Fruit fly (Drosophila melanogaster) whole organism, embryonic: ENCODE results near the gene Nup153.

Experiments used
- CG1024 ChIP-seq: fragments of 200-800 bp; sonication (Bioruptor generic); IDR thresholded peaks from 2 replicates; pipeline ENCODE4 v1.3.6; 2022; ENCODE audit warnings: missing biosample characterization, missing genetic modification characterization
- CG10321 ChIP-seq: fragments of 200-800 bp; sonication (Bioruptor generic); IDR thresholded peaks from 2 replicates; pipeline ENCODE4 v1.3.6; 2022; ENCODE audit warnings: missing biosample characterization, missing genetic modification characterization
- CG10431 ChIP-seq: fragments of 200-800 bp; sonication (Bioruptor generic); optimal IDR thresholded peaks from 3 replicates; lab custom pipeline; 2018; ENCODE audit warnings: missing biosample characterization, mild to moderate bottlenecking, missing genetic modification characterization
- CG11695 ChIP-seq: fragments of 200-800 bp; sonication (Bioruptor generic); IDR thresholded peaks from 3 replicates; pipeline ENCODE4 v1.3.6; 2022; ENCODE audit warnings: missing biosample characterization, missing genetic modification characterization
- CG11723 ChIP-seq: fragments of 200-800 bp; sonication (Bioruptor generic); optimal IDR thresholded peaks from 2 replicates; lab custom pipeline; 2017; ENCODE audit warnings: missing biosample characterization, mild to moderate bottlenecking, missing genetic modification characterization
- CG1647 ChIP-seq: fragments of 200-800 bp; sonication (Bioruptor generic); optimal IDR thresholded peaks from 3 replicates; lab custom pipeline; 2016; ENCODE audit warnings: missing biosample characterization, missing genetic modification characterization
- CG17829 ChIP-seq: fragments of 200-800 bp; optimal IDR thresholded peaks from 2 replicates; lab custom pipeline; 2019; ENCODE audit warnings: missing biosample characterization, mild to moderate bottlenecking, missing genetic modification characterization, moderate library complexity
- CG2678 ChIP-seq: fragments of 200-800 bp; sonication (Bioruptor generic); optimal IDR thresholded peaks from 3 replicates; lab custom pipeline; 2019; ENCODE audit warnings: missing biosample characterization, mild to moderate bottlenecking, missing genetic modification characterization, moderate library complexity
- CG43689 ChIP-seq: fragments of 200-800 bp; sonication (Bioruptor generic); IDR thresholded peaks from 2 replicates; pipeline ENCODE4 v1.3.6; 2022; ENCODE audit warnings: missing biosample characterization, missing genetic modification characterization
- CG4854 ChIP-seq: fragments of 200-800 bp; sonication (Bioruptor generic); optimal IDR thresholded peaks from 2 replicates; lab custom pipeline; 2016; ENCODE audit warnings: missing biosample characterization, missing genetic modification characterization, inconsistent platforms
- CG6654 ChIP-seq: fragments of 200-800 bp; sonication (Bioruptor generic); optimal IDR thresholded peaks from 2 replicates; lab custom pipeline; 2017; ENCODE audit warnings: missing biosample characterization, mild to moderate bottlenecking, missing genetic modification characterization
- CG6854 ChIP-seq: fragments of 200-800 bp; sonication (Bioruptor generic); optimal IDR thresholded peaks from 3 replicates; lab custom pipeline; 2017; ENCODE audit warnings: missing biosample characterization, mild to moderate bottlenecking, missing genetic modification characterization
- CG9437 ChIP-seq: fragments of 200-800 bp; sonication (Bioruptor generic); optimal IDR thresholded peaks from 2 replicates; lab custom pipeline; 2018; ENCODE audit warnings: missing biosample characterization, mild to moderate bottlenecking, missing genetic modification characterization
- CG9609 ChIP-seq: fragments of 200-800 bp; sonication (Bioruptor generic); optimal IDR thresholded peaks from 3 replicates; lab custom pipeline; 2016; ENCODE audit warnings: missing biosample characterization, missing genetic modification characterization
- Chrac-16 ChIP-seq: fragments of 200-800 bp; sonication (Bioruptor generic); optimal IDR thresholded peaks from 3 replicates; lab custom pipeline; 2016; ENCODE audit warnings: missing biosample characterization, missing genetic modification characterization
- HLH3B ChIP-seq: fragments of 200-800 bp; sonication (Bioruptor generic); IDR thresholded peaks from 2 replicates; pipeline ENCODE4 v1.3.6; 2022; ENCODE audit warnings: missing biosample characterization, missing genetic modification characterization
- HLH4C ChIP-seq: fragments of 200-800 bp; sonication (Bioruptor generic); IDR thresholded peaks from 3 replicates; pipeline ENCODE4 v1.3.6; 2022; ENCODE audit warnings: missing biosample characterization, missing genetic modification characterization; ENCODE audit not compliant: partially characterized antibody
- HLHmδ ChIP-seq: fragments of 200-800 bp; sonication (Bioruptor generic); optimal IDR thresholded peaks from 2 replicates; lab custom pipeline; 2018; ENCODE audit warnings: missing biosample characterization, mild to moderate bottlenecking, missing genetic modification characterization, moderate library complexity
- Hsf ChIP-seq: fragments of 200-800 bp; sonication (Bioruptor generic); optimal IDR thresholded peaks from 3 replicates; lab custom pipeline; 2016; ENCODE audit warnings: missing biosample characterization, missing genetic modification characterization
- Max ChIP-seq: fragments of 200-800 bp; sonication (Bioruptor generic); optimal IDR thresholded peaks from 2 replicates; lab custom pipeline; 2016; ENCODE audit warnings: missing biosample characterization, mild to moderate bottlenecking, missing genetic modification characterization
- PHDP ChIP-seq: fragments of 200-800 bp; sonication (Bioruptor generic); optimal IDR thresholded peaks from 3 replicates; lab custom pipeline; 2018; ENCODE audit warnings: missing biosample characterization, mild to moderate bottlenecking, missing genetic modification characterization, moderate library complexity
- Spps ChIP-seq: fragments of 200-800 bp; sonication (Bioruptor generic); optimal IDR thresholded peaks from 2 replicates; lab custom pipeline; 2018; ENCODE audit warnings: missing biosample characterization, mild to moderate bottlenecking, missing genetic modification characterization
- aop ChIP-seq: fragments of 200-800 bp; sonication (Bioruptor generic); IDR thresholded peaks from 2 replicates; pipeline ENCODE4 v1.3.6; 2022; ENCODE audit warnings: missing biosample characterization, missing genetic modification characterization
- bsh ChIP-seq, 2 experiments: fragments of 200-800 bp; sonication (Bioruptor generic); optimal IDR thresholded peaks; 2 replicates each; lab custom pipeline; 2017 to 2018; ENCODE audit warnings: mild to moderate bottlenecking in 2 of 2, missing biosample characterization in 2 of 2, missing genetic modification characterization in 2 of 2, moderate library complexity in 1 of 2
- chn ChIP-seq: fragments of 200-800 bp; sonication (Bioruptor generic); optimal IDR thresholded peaks from 2 replicates; lab custom pipeline; 2016; ENCODE audit warnings: missing biosample characterization, missing genetic modification characterization
- crc ChIP-seq: fragments of 200-800 bp; sonication (Bioruptor generic); optimal IDR thresholded peaks from 2 replicates; lab custom pipeline; 2016; ENCODE audit warnings: missing biosample characterization, missing genetic modification characterization
- crol ChIP-seq: fragments of 200-800 bp; sonication (Bioruptor generic); IDR thresholded peaks from 2 replicates; pipeline ENCODE4 v1.3.6; 2022; ENCODE audit warnings: missing biosample characterization, missing genetic modification characterization
- cwo ChIP-seq: fragments of 200-800 bp; sonication (Bioruptor generic); optimal IDR thresholded peaks from 3 replicates; lab custom pipeline; 2017; ENCODE audit warnings: missing biosample characterization, missing genetic modification characterization, mild to moderate bottlenecking, moderate library complexity, missing genetic modification reagents
- dimm ChIP-seq: fragments of 200-800 bp; sonication (Bioruptor generic); IDR thresholded peaks from 2 replicates; pipeline ENCODE4 v1.3.6; 2022; ENCODE audit warnings: missing biosample characterization, missing genetic modification characterization
- dmrt99B ChIP-seq: fragments of 200-800 bp; sonication (Bioruptor generic); optimal IDR thresholded peaks from 2 replicates; lab custom pipeline; 2018; ENCODE audit warnings: missing biosample characterization, mild to moderate bottlenecking, missing genetic modification characterization, moderate library complexity
- esg ChIP-seq: fragments of 200-800 bp; sonication (Bioruptor generic); conservative IDR thresholded peaks from 2 replicates; pipeline ENCODE4 v1.3.6; 2022; ENCODE audit warnings: missing biosample characterization, missing genetic modification characterization
- gem ChIP-seq: fragments of 200-800 bp; sonication (Bioruptor generic); optimal IDR thresholded peaks from 2 replicates; lab custom pipeline; 2019; ENCODE audit warnings: missing biosample characterization, mild to moderate bottlenecking, missing genetic modification characterization, moderate library complexity
- gro ChIP-seq: fragments of 200-800 bp; sonication (Bioruptor generic); optimal IDR thresholded peaks from 2 replicates; lab custom pipeline; 2016; ENCODE audit warnings: missing biosample characterization, missing genetic modification characterization
- hkb ChIP-seq, 2 experiments: fragments of 200-800 bp in 1 of 2; fragments of >200 bp in 1 of 2; sonication (Bioruptor generic) in 1 of 2; IDR thresholded peaks in 1 of 2; optimal IDR thresholded peaks in 1 of 2; 2 replicates each; pipeline versions ENCODE4 v1.3.6 to Lab custom; 2017 to 2022; ENCODE audit warnings: missing biosample characterization in 1 of 2, missing genetic modification characterization in 1 of 2
- jigr1 ChIP-seq: fragments of 200-800 bp; sonication (Bioruptor generic); IDR thresholded peaks from 3 replicates; pipeline ENCODE4 v1.3.6; 2022; ENCODE audit warnings: missing biosample characterization, missing genetic modification characterization
- klu ChIP-seq: fragments of 200-800 bp; sonication (Bioruptor generic); IDR thresholded peaks from 2 replicates; pipeline ENCODE4 v1.3.6; 2022; ENCODE audit warnings: missing biosample characterization, missing genetic modification characterization
- lola ChIP-seq, 3 experiments: fragments of >200 bp in 2 of 3; fragments of 200-800 bp in 1 of 3; sonication (Bioruptor generic) in 1 of 3; optimal IDR thresholded peaks; 2 replicates each; lab custom pipeline; 2017 to 2019; ENCODE audit warnings: missing biosample characterization in 3 of 3, missing genetic modification characterization in 3 of 3, mild to moderate bottlenecking in 1 of 3, moderate library complexity in 1 of 3
- nom ChIP-seq: fragments of 200-800 bp; sonication (Bioruptor generic); optimal IDR thresholded peaks from 2 replicates; lab custom pipeline; 2017; ENCODE audit warnings: missing biosample characterization, missing genetic modification characterization, mild to moderate bottlenecking, moderate library complexity, missing genetic modification reagents
- pb ChIP-seq: fragments of 200-800 bp; sonication (Bioruptor generic); optimal IDR thresholded peaks from 3 replicates; lab custom pipeline; 2016; ENCODE audit warnings: missing biosample characterization, missing genetic modification characterization
- run ChIP-seq: fragments of 200-800 bp; sonication (Bioruptor generic); optimal IDR thresholded peaks from 3 replicates; lab custom pipeline; 2018; ENCODE audit warnings: missing biosample characterization, mild to moderate bottlenecking, missing genetic modification characterization
- stwl ChIP-seq: fragments of 200-800 bp; sonication (Bioruptor generic); optimal IDR thresholded peaks from 3 replicates; lab custom pipeline; 2018; ENCODE audit warnings: missing biosample characterization, mild to moderate bottlenecking, missing genetic modification characterization, moderate library complexity
- ttk ChIP-seq: fragments of 200-800 bp; sonication (Bioruptor generic); IDR thresholded peaks from 2 replicates; pipeline ENCODE4 v2.1.2; 2022; ENCODE audit warnings: missing biosample characterization, missing genetic modification characterization
- vvl ChIP-seq: fragments of 200-800 bp; sonication (Bioruptor generic); IDR thresholded peaks from 2 replicates; pipeline ENCODE4 v1.3.6; 2022; ENCODE audit warnings: missing biosample characterization, missing genetic modification characterization
- wek ChIP-seq: fragments of 200-800 bp; sonication (Bioruptor generic); optimal IDR thresholded peaks from 3 replicates; lab custom pipeline; 2018; ENCODE audit warnings: missing biosample characterization, mild to moderate bottlenecking, missing genetic modification characterization, moderate library complexity

The Nup153 gene

DNA sequence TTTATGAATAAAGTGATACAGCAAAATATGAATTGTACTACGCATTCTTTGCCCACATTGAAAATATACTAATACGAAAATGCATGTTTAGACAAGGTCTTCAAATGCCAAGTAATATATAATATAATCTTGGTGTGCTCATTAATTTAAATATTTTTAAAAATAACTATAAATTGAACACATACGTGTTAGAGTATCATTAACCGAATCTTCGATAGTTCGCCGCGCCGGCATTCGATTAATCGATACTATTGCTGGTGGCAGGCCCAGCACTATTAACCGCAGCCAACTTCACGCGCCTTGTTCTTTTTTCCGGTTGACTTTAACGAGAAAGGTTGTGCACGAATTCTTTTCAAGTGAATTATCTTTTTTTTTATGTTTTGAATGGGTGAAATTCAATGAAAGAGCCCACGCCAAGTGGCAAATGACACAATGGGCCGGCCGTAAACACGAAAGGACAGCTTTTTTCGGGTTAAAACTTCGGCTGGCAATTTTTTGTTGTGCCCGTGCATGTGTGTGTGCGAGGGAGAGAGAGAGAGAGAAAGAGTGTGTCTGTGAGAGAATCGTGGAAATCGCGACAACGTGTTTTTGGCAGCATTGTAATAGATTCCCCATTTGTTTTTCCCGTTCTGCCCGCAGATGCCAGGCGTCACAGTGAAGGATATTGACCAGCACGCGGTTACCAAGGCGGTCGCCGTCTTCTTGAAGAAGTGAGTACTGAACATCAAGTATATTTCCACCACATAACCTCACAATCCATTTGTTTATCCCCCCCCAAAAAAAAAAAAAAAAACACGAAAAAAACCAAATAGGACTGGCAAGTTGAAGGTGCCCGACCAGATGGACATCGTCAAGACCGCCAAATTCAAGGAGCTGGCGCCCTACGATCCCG is 38.8 kb downstream of the Nup153 start, which contains the start of gene RpS19a (continued):
- TF ChIP-seq HLHmδ (GFP tag; lab: Kevin White, UChicago) (peak; percentile 97), CG6654 (GFP tag; lab: Kevin White, UChicago) (peak; percentile 55), Chrac-16 (no peak), CG10321 (peak; percentile 48; the same call in 1 of the 2 replicates), nom (peak; percentile 91), Spps (tag; lab: Kevin White, UChicago) (peak; percentile 8), crc (peak; percentile 39)
- TF ChIP-seq, all 482 proteins: peak for 379

DNA sequence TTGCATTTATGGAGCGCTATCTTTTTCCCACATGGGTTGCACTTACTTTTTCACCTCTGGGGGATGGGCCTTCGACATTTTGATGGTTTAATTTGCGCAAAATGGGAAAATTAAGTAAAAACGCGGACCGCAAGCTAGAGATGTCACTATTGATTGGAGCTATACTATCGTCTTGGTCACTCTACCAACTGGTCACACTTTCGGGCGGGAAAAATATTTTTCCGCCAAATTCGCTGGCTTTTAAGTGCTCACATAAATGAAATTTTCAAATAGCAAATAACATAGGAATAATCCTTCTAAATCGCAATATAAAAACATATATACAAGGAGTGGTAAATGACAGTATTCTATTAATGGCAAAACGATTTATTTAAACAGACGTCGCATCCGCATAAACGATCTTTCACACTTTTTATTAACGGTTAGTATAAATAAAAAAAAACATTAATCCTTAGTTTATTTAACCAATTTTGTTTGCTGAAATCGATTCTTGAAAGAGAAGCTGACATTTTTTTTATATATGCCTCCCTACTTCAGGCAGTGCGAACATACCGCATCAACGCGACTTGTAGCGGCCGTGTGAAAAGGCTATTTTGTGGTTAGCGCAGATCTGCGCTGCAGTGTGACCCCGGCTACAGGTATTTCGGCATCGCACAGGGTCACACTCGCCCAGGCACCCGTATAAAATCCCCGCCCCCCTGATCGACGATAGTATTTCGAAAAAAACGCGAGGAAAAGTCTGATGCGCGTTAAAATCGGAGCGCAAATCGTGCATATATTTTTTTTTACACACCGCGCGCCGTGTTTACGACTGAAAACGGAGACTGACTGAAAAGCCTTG is 41.4 kb downstream of the Nup153 start, which contains the start of the genes SNRPG and mthl1:
SNRPG (minus strand) TSS at position 160 of the 841 bp plus-strand sequence.
mthl1 (plus strand) TSS at position 709 of the 841 bp plus-strand sequence.
- TF ChIP-seq CG9437 (peak; percentile 56), CG2678 (peak; percentile 78), Spps (tag; lab: Kevin White, UChicago) (peak; percentile 13), jigr1 (GFP tag; lab: Robert Waterston, UW) (peak; percentile 92), dimm (GFP tag; lab: Robert Waterston, UW) (peak; percentile 55; the same call in 1 of the 2 replicates), CG11695 (GFP tag; lab: Robert Waterston, UW) (peak; percentile 79), CG11723 (GFP tag; lab: Kevin White, UChicago) (peak; percentile 52), CG10431 (GFP tag; lab: Kevin White, UChicago) (peak; percentile 10), CG43689 (GFP tag; lab: Robert Waterston, UW) (peak; percentile 83), CG1647 (GFP tag; lab: Kevin White, UChicago) (peak; percentile 52), ttk (GFP tag; lab: Robert Waterston, UW) (peak; percentile 93), PHDP (tag; lab: Kevin White, UChicago) (peak; percentile 53), wek (GFP tag; lab: Kevin White, UChicago) (no peak), chn (GFP tag; lab: Kevin White, UChicago) (peak; percentile 90), HLH3B (peak; percentile 89), esg (GFP tag; lab: Robert Waterston, UW) (peak; percentile 94), lola (GFP tag; optimal IDR thresholded peaks at IDR 0.05; lab: Kevin White, UChicago) (peak in 2 of 3 experiments; percentile 55 to 74), HLH4C (peak; percentile 53; the same call in 2 of the 3 replicates), pb (peak; percentile 49), bsh (GFP tag; optimal IDR thresholded peaks at IDR 0.05; lab: Kevin White, UChicago) (peak in 1 of 2 experiments; percentile 64), CG1024 (GFP tag; lab: Robert Waterston, UW) (peak; percentile 84), cwo (GFP tag; lab: Kevin White, UChicago) (peak; percentile 35), hkb (optimal IDR thresholded peaks at IDR 0.05; lab: Kevin White, UChicago) (peak; percentile 11), hkb (GFP tag; IDR thresholded peaks at IDR 0.05; lab: Robert Waterston, UW) (peak; percentile 82), CG4854 (GFP tag; lab: Kevin White, UChicago) (peak; percentile 63), dmrt99B (tag; lab: Kevin White, UChicago) (peak; percentile 74), aop (0 out of 2 replicates have a peak, but pooled peaks have one; percentile 64), CG17829 (tag; lab: Kevin White, UChicago) (peak; percentile 62), Max (peak; percentile 16), gro (GFP tag; lab: Kevin White, UChicago) (no peak), run (tag; lab: Kevin White, UChicago) (no peak), Hsf (GFP tag; lab: Kevin White, UChicago) (peak; percentile 83), gem (tag; lab: Kevin White, UChicago) (peak; percentile 87), CG9609 (GFP tag; lab: Kevin White, UChicago) (peak; percentile 80), klu (GFP tag; lab: Robert Waterston, UW) (peak; percentile 89), CG6854 (GFP tag; lab: Kevin White, UChicago) (no peak), stwl (peak; percentile 45), vvl (peak; percentile 94), crol (peak; percentile 75)
